Fruit fly (Drosophila melanogaster): ENCODE data around the gene Gs2.

DNA sequence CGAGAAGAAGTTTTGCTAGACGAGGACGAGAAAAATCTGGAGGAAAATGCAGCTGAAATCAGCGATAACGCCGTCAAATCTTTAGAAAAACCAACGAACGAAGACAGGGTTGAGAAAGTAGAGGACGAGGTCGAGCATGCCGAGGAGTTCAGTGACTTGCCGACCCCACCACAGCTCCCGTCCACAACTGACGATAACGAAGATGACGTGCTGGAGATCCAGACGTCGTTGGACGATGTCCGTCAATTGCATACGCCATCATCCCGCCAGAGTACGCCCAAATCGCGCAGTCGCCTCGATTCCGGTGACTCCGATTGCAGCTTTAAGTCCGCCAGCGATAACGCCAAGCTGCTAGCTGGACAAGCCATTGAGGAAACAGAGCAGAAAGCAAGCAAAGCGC, 34.5 kb downstream of the Gs2 start:
- TF ChIP-seq psq (optimal IDR thresholded peaks at IDR 0.05) (no peak), h (optimal IDR thresholded peaks at IDR 0.05) (no peak)

Data from Kc167 (cell line).